Fruit fly (Drosophila melanogaster) whole organism, embryonic: ENCODE data around the gene PIG-T.

ENCODE experiments used
- Antp ChIP-seq: fragments of 200-800 bp; sonication (Bioruptor generic); optimal IDR thresholded peaks from 3 replicates; lab custom pipeline; 2016; ENCODE audit warnings: missing biosample characterization, missing genetic modification characterization
- Blimp-1 ChIP-seq: fragments of 200-800 bp; sonication (Bioruptor generic); optimal IDR thresholded peaks from 3 replicates; lab custom pipeline; 2018; ENCODE audit warnings: missing biosample characterization, missing genetic modification characterization, mild to moderate bottlenecking, moderate library complexity, missing genetic modification reagents
- CG11247 ChIP-seq: fragments of 200-800 bp; sonication (Bioruptor generic); IDR thresholded peaks from 2 replicates; pipeline ENCODE4 v1.3.6; 2022; ENCODE audit warnings: missing biosample characterization, missing genetic modification characterization
- CG12219 ChIP-seq: fragments of 200-800 bp; sonication (Bioruptor generic); optimal IDR thresholded peaks from 3 replicates; lab custom pipeline; 2018; ENCODE audit warnings: missing biosample characterization, mild to moderate bottlenecking, missing genetic modification characterization
- CG13775 ChIP-seq: fragments of 200-800 bp; sonication (Bioruptor generic); optimal IDR thresholded peaks from 3 replicates; lab custom pipeline; 2017; ENCODE audit warnings: missing biosample characterization, mild to moderate bottlenecking, missing genetic modification characterization
- CG14710 ChIP-seq: fragments of 200-800 bp; sonication (Bioruptor generic); optimal IDR thresholded peaks from 3 replicates; lab custom pipeline; 2019; ENCODE audit warnings: missing biosample characterization, mild to moderate bottlenecking, missing genetic modification characterization, moderate library complexity
- CG15479 ChIP-seq: fragments of 200-800 bp; sonication (Bioruptor generic); optimal IDR thresholded peaks from 3 replicates; lab custom pipeline; 2019; ENCODE audit warnings: missing biosample characterization, mild to moderate bottlenecking, missing genetic modification characterization, moderate library complexity
- CG17361 ChIP-seq: fragments of 200-800 bp; sonication (Bioruptor generic); IDR thresholded peaks from 3 replicates; pipeline ENCODE4 v1.3.6; 2022; ENCODE audit warnings: missing biosample characterization, missing genetic modification characterization
- CG1792 ChIP-seq: fragments of 200-800 bp; sonication (Bioruptor generic); optimal IDR thresholded peaks from 2 replicates; lab custom pipeline; 2016; ENCODE audit warnings: missing biosample characterization, missing genetic modification characterization
- CG18262 ChIP-seq: fragments of 200-800 bp; optimal IDR thresholded peaks from 3 replicates; lab custom pipeline; 2019; ENCODE audit warnings: missing biosample characterization, mild to moderate bottlenecking, missing genetic modification characterization, moderate library complexity
- CG2199 ChIP-seq: fragments of 200-800 bp; sonication (Bioruptor generic); IDR thresholded peaks from 3 replicates; pipeline ENCODE4 v1.3.6; 2022; ENCODE audit warnings: missing biosample characterization, missing genetic modification characterization
- CG4424 ChIP-seq: fragments of 200-800 bp; sonication (Bioruptor generic); optimal IDR thresholded peaks from 3 replicates; lab custom pipeline; 2016; ENCODE audit warnings: missing biosample characterization, missing genetic modification characterization
- CG4820 ChIP-seq: fragments of 200-800 bp; sonication (Bioruptor generic); optimal IDR thresholded peaks from 3 replicates; lab custom pipeline; 2016; ENCODE audit warnings: missing biosample characterization, missing genetic modification characterization
- CG5180 ChIP-seq: fragments of 200-800 bp; sonication (Bioruptor generic); optimal IDR thresholded peaks from 3 replicates; lab custom pipeline; 2017; ENCODE audit warnings: missing biosample characterization, missing genetic modification characterization, mild to moderate bottlenecking, moderate library complexity, missing genetic modification reagents
- CG6791 ChIP-seq: fragments of 200-800 bp; sonication (Bioruptor generic); IDR thresholded peaks from 3 replicates; pipeline ENCODE4 v1.3.6; 2022; ENCODE audit warnings: missing biosample characterization, missing genetic modification characterization; ENCODE audit not compliant: partially characterized antibody
- CG6854 ChIP-seq: fragments of 200-800 bp; sonication (Bioruptor generic); optimal IDR thresholded peaks from 3 replicates; lab custom pipeline; 2017; ENCODE audit warnings: missing biosample characterization, mild to moderate bottlenecking, missing genetic modification characterization
- CG8290 ChIP-seq, 3 experiments: fragments of 200-800 bp; sonication (Bioruptor generic); optimal IDR thresholded peaks; 2 replicates each; lab custom pipeline; 2016 to 2019; ENCODE audit warnings: missing biosample characterization in 3 of 3, missing genetic modification characterization in 3 of 3, mild to moderate bottlenecking in 2 of 3, moderate library complexity in 1 of 3
- HLHmδ ChIP-seq: fragments of 200-800 bp; sonication (Bioruptor generic); optimal IDR thresholded peaks from 2 replicates; lab custom pipeline; 2018; ENCODE audit warnings: missing biosample characterization, mild to moderate bottlenecking, missing genetic modification characterization, moderate library complexity
- HmgD ChIP-seq: fragments of 200-800 bp; sonication (Bioruptor generic); optimal IDR thresholded peaks from 3 replicates; lab custom pipeline; 2016; ENCODE audit warnings: missing biosample characterization, missing genetic modification characterization
- Hr3 ChIP-seq: fragments of 200-800 bp; sonication (Bioruptor generic); optimal IDR thresholded peaks from 3 replicates; lab custom pipeline; 2016; ENCODE audit warnings: missing biosample characterization, missing genetic modification characterization
- Sry-δ ChIP-seq: fragments of 200-800 bp; sonication (Bioruptor generic); optimal IDR thresholded peaks from 2 replicates; lab custom pipeline; 2016; ENCODE audit warnings: missing biosample characterization, missing genetic modification characterization
- Trl ChIP-seq, 3 experiments: fragments of >200 bp in 2 of 3; fragments of 200-800 bp in 1 of 3; sonication (Bioruptor generic) in 1 of 3; optimal IDR thresholded peaks; 2 replicates in 1 of 3; 3 replicates in 2 of 3; lab custom pipeline; 2016 to 2017; ENCODE audit warnings: missing biosample characterization in 1 of 3, missing genetic modification characterization in 1 of 3
- abd-A ChIP-seq: fragments of 200-800 bp; sonication (Bioruptor generic); optimal IDR thresholded peaks from 3 replicates; lab custom pipeline; 2019; ENCODE audit warnings: missing biosample characterization, mild to moderate bottlenecking, missing genetic modification characterization, moderate library complexity
- cad ChIP-seq: fragments of >200 bp; optimal IDR thresholded peaks from 2 replicates; lab custom pipeline; 2017; ENCODE audit warnings: missing biosample characterization, missing genetic modification characterization
- chinmo ChIP-seq: fragments of 200-800 bp; sonication (Bioruptor generic); IDR thresholded peaks from 4 replicates; pipeline ENCODE4 v1.3.6; 2022; ENCODE audit warnings: missing biosample characterization, missing genetic modification characterization; ENCODE audit not compliant: partially characterized antibody
- chm ChIP-seq: fragments of 200-800 bp; sonication (Bioruptor generic); IDR thresholded peaks from 2 replicates; pipeline ENCODE4 v1.3.6; 2022; ENCODE audit warnings: missing biosample characterization, missing genetic modification characterization
- chn ChIP-seq: fragments of 200-800 bp; sonication (Bioruptor generic); optimal IDR thresholded peaks from 2 replicates; lab custom pipeline; 2016; ENCODE audit warnings: missing biosample characterization, missing genetic modification characterization
- crol ChIP-seq: fragments of 200-800 bp; sonication (Bioruptor generic); IDR thresholded peaks from 2 replicates; pipeline ENCODE4 v1.3.6; 2022; ENCODE audit warnings: missing biosample characterization, missing genetic modification characterization
- dimm ChIP-seq: fragments of 200-800 bp; sonication (Bioruptor generic); IDR thresholded peaks from 2 replicates; pipeline ENCODE4 v1.3.6; 2022; ENCODE audit warnings: missing biosample characterization, missing genetic modification characterization
- dm ChIP-seq: fragments of 200-800 bp; sonication (Bioruptor generic); optimal IDR thresholded peaks from 3 replicates; lab custom pipeline; 2016; ENCODE audit warnings: missing biosample characterization, missing genetic modification characterization
- dmrt99B ChIP-seq: fragments of 200-800 bp; sonication (Bioruptor generic); optimal IDR thresholded peaks from 2 replicates; lab custom pipeline; 2018; ENCODE audit warnings: missing biosample characterization, mild to moderate bottlenecking, missing genetic modification characterization, moderate library complexity
- gfzf ChIP-seq: fragments of 200-800 bp; sonication (Bioruptor generic); optimal IDR thresholded peaks from 2 replicates; lab custom pipeline; 2016; ENCODE audit warnings: missing biosample characterization, mild to moderate bottlenecking, missing genetic modification characterization, moderate library complexity
- gsb ChIP-seq: fragments of 200-800 bp; sonication (Bioruptor generic); IDR thresholded peaks from 2 replicates; pipeline ENCODE4 v1.3.6; 2022; ENCODE audit warnings: missing biosample characterization, missing genetic modification characterization
- hbn ChIP-seq: fragments of 200-800 bp; sonication (Bioruptor generic); IDR thresholded peaks from 2 replicates; pipeline ENCODE4 v1.3.6; 2022; ENCODE audit warnings: missing biosample characterization, missing genetic modification characterization; ENCODE audit not compliant: partially characterized antibody
- hth ChIP-seq: fragments of >200 bp; optimal IDR thresholded peaks from 2 replicates; lab custom pipeline; 2017; ENCODE audit warnings: inconsistent platforms
- kah ChIP-seq: fragments of 200-800 bp; sonication (Bioruptor generic); optimal IDR thresholded peaks from 2 replicates; lab custom pipeline; 2018; ENCODE audit warnings: missing biosample characterization, mild to moderate bottlenecking, missing genetic modification characterization
- kay ChIP-seq: fragments of 200-800 bp; sonication (Bioruptor generic); optimal IDR thresholded peaks from 2 replicates; lab custom pipeline; 2016; ENCODE audit warnings: missing biosample characterization, missing genetic modification characterization
- kni ChIP-seq: fragments of 200-800 bp; sonication (Bioruptor generic); optimal IDR thresholded peaks from 3 replicates; lab custom pipeline; 2017; ENCODE audit warnings: mild to moderate bottlenecking, missing biosample characterization, missing genetic modification reagents, missing genetic modification characterization
- nom ChIP-seq: fragments of 200-800 bp; sonication (Bioruptor generic); optimal IDR thresholded peaks from 2 replicates; lab custom pipeline; 2017; ENCODE audit warnings: missing biosample characterization, missing genetic modification characterization, mild to moderate bottlenecking, moderate library complexity, missing genetic modification reagents
- p53 ChIP-seq: fragments of 200-800 bp; sonication (Bioruptor generic); optimal IDR thresholded peaks from 2 replicates; lab custom pipeline; 2016; ENCODE audit warnings: missing biosample characterization, missing genetic modification characterization
- pfk ChIP-seq: fragments of 200-800 bp; sonication (Bioruptor generic); optimal IDR thresholded peaks from 2 replicates; lab custom pipeline; 2018; ENCODE audit warnings: missing biosample characterization, mild to moderate bottlenecking, missing genetic modification characterization, moderate library complexity
- repo ChIP-seq: fragments of 200-800 bp; sonication (Bioruptor generic); optimal IDR thresholded peaks from 2 replicates; lab custom pipeline; 2016; ENCODE audit warnings: missing biosample characterization, missing genetic modification characterization
- sim ChIP-seq: fragments of 200-800 bp; sonication (Bioruptor generic); IDR thresholded peaks from 2 replicates; pipeline ENCODE4 v1.3.6; 2022; ENCODE audit warnings: missing biosample characterization, missing genetic modification characterization
- sisA ChIP-seq: fragments of 200-800 bp; sonication (Bioruptor generic); IDR thresholded peaks from 2 replicates; pipeline ENCODE4 v1.3.6; 2022; ENCODE audit warnings: missing biosample characterization, missing genetic modification characterization
- stwl ChIP-seq: fragments of 200-800 bp; sonication (Bioruptor generic); optimal IDR thresholded peaks from 3 replicates; lab custom pipeline; 2018; ENCODE audit warnings: missing biosample characterization, mild to moderate bottlenecking, missing genetic modification characterization, moderate library complexity
- sug ChIP-seq: fragments of 200-800 bp; optimal IDR thresholded peaks from 2 replicates; lab custom pipeline; 2019; ENCODE audit warnings: missing biosample characterization, mild to moderate bottlenecking, missing genetic modification characterization, moderate library complexity
- twi ChIP-seq: fragments of 200-800 bp; optimal IDR thresholded peaks from 2 replicates; lab custom pipeline; 2019; ENCODE audit warnings: missing biosample characterization, mild to moderate bottlenecking, missing genetic modification characterization, moderate library complexity
- zfh2 ChIP-seq: fragments of 200-800 bp; sonication (Bioruptor generic); optimal IDR thresholded peaks from 2 replicates; lab custom pipeline; 2016; ENCODE audit warnings: missing biosample characterization, missing genetic modification characterization

PIG-T gene

DNA sequence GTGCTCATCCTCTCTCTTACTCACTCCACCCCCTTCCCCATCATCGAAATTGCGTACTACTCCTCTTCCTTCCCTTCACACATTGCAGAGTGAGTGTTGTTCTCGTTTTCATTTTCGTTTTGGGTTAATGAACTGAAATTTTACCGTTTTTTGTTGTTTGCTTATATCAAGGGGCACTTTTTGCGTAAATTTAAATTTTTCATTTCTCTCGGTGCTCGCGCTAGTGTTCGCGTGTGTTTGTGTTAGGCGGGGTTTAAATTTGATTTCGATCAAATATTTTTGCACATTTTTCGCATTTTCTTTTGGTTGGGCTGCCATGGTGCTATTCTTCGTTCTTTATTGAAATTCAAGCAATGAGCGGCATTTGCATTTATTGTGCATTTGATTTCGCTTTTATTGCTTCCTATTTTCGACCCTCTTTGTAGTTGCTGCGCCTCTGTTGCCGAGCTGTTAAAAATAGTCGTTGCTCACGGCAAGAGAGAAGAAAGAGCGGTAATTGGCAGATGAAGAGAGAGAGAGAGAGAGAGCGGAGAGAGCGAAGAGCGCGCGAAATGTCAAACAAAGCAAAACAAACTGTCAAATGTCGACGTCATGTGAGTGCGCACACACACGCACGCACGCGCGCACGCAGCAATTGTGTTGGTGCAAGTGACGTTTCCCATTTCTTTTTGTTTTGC lies 13.8 kb upstream of the PIG-T start (continued):
- TF ChIP-seq hth (lab: Kevin White, UChicago) (no peak), chn (no peak), CG12219 (GFP tag; lab: Kevin White, UChicago) (no peak), CG6854 (peak; percentile 2), CG11247 (no peak), CG4424 (GFP tag; lab: Kevin White, UChicago) (no peak), Sry-δ (GFP tag; lab: Kevin White, UChicago) (no peak), Antp (GFP tag; lab: Kevin White, UChicago) (no peak), CG2199 (GFP tag; lab: Robert Waterston, UW) (0 out of 3 replicates have a peak, but pooled peaks have one; percentile 50), CG1792 (GFP tag; lab: Kevin White, UChicago) (no peak), dm (GFP tag; lab: Kevin White, UChicago) (peak; percentile 15), CG13775 (GFP tag; lab: Kevin White, UChicago) (no peak), gsb (GFP tag; lab: Robert Waterston, UW) (no peak), stwl (peak; percentile 60), sim (GFP tag; lab: Robert Waterston, UW) (0 out of 2 replicates have a peak, but pooled peaks have one; percentile 39), hbn (peak; percentile 21; the same call in 1 of the 2 replicates), CG18262 (tag; lab: Kevin White, UChicago) (no peak), cad (peak; percentile 44), dmrt99B (tag; lab: Kevin White, UChicago) (no peak), CG17361 (GFP tag; lab: Robert Waterston, UW) (peak; percentile 30; the same call in 1 of the 3 replicates)

dm6 chrX:8419534-8419933 lies 12.5 kb upstream of the PIG-T start:
- TF ChIP-seq CG14710 (peak; percentile 43), kah (GFP tag; lab: Kevin White, UChicago) (peak; percentile 4), abd-A (tag; lab: Kevin White, UChicago) (no peak), CG5180 (GFP tag; lab: Kevin White, UChicago) (peak; percentile 66), CG13775 (GFP tag; lab: Kevin White, UChicago) (peak; percentile 58), nom (peak; percentile 52), kay (GFP tag; lab: Kevin White, UChicago) (no peak), crol (GFP tag; lab: Robert Waterston, UW) (peak; percentile 84), sisA (no peak), repo (GFP tag; lab: Kevin White, UChicago) (no peak), dimm (no peak), CG6791 (GFP tag; lab: Robert Waterston, UW) (peak; percentile 15; the same call in 1 of the 3 replicates), Blimp-1 (GFP tag; lab: Kevin White, UChicago) (peak; percentile 45), CG4820 (GFP tag; lab: Kevin White, UChicago) (no peak), p53 (peak; percentile 84), HmgD (GFP tag; lab: Kevin White, UChicago) (no peak), HLHmδ (GFP tag; lab: Kevin White, UChicago) (peak; percentile 72), kni (GFP tag; lab: Kevin White, UChicago) (peak; percentile 75), chm (GFP tag; lab: Robert Waterston, UW) (0 out of 2 replicates have a peak, but pooled peaks have one; percentile 10), CG15479 (peak; percentile 14), stwl (peak; percentile 51), Trl (optimal IDR thresholded peaks at IDR 0.05; lab: Kevin White, UChicago) (peak in 1 of 2 experiments; percentile 8), Trl (GFP tag; optimal IDR thresholded peaks at IDR 0.05; lab: Kevin White, UChicago) (no peak), sug (tag; lab: Kevin White, UChicago) (no peak), Hr3 (no peak), pfk (peak; percentile 4), zfh2 (GFP tag; lab: Kevin White, UChicago) (no peak), CG8290 (GFP tag; optimal IDR thresholded peaks at IDR 0.05; lab: Kevin White, UChicago) (no peak), CG8290 (tag; optimal IDR thresholded peaks at IDR 0.05; lab: Kevin White, UChicago) (no peak), twi (tag; lab: Kevin White, UChicago) (peak; percentile 44), chinmo (GFP tag; lab: Robert Waterston, UW) (no peak), gfzf (GFP tag; lab: Kevin White, UChicago) (peak; percentile 28)
